Worm (Caenorhabditis elegans): ENCODE measurements around the gene T02B11.3.
"Not testable (repeated sequence)": the region's sequence is repeated elsewhere in the genome, so short reads cannot be mapped to it uniquely, and the experiment has no call there.

Gene T02B11.3

ce11 chrV:866729-867128, at the start of gene T02B11.3:
T02B11.3 (minus strand) TSS chrV:866829.
- no peak for TF ChIP-seq unc-62 (GFP tag; optimal IDR thresholded peaks at IDR 0.05)

DNA sequence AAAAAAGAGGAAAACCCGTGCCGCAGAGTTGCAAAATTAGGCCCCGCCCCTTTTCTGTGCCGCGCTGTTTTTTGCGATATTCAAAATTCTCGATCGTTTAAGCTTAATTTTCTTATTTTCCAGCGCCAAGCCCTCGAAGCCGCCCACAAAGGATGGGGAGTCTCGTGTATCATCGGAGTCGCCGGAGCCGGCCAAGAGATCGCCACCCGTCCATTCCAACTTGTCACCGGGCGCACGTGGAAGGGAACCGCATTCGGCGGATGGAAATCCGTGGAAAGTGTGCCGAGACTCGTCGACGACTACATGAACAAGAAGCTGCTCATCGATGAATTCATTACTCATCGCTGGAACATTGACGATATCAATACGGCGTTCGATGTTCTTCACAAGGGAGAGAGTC, 49.1 kb upstream of the T02B11.3 start:
- no peak for TF ChIP-seq unc-62 (GFP tag; optimal IDR thresholded peaks at IDR 0.05)

DNA sequence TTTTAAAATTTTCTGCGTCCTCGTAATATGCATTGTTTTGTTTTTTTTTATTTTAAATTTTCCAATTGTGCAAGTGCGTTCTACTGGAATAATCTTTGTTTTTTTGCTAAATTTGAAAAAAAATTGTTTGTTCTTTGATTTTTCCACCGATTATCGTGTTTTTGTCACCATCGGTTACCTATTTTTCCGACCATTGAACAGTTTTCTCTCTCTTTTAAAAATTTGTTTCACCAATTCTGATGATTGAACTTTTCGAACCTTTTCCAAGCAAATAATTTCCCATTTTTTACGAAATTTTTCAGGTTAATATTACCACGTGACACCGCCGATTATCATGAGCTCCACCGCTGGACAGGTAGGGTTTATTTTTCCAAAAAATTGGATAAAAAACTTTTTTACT, 44.8 kb upstream of the T02B11.3 start, which contains the start of gene adh-5:
Gene adh-5 (plus strand): TSS at position 301 of the 400 bp plus-strand sequence.
- no peak for TF ChIP-seq unc-62 (GFP tag; optimal IDR thresholded peaks at IDR 0.05)

DNA sequence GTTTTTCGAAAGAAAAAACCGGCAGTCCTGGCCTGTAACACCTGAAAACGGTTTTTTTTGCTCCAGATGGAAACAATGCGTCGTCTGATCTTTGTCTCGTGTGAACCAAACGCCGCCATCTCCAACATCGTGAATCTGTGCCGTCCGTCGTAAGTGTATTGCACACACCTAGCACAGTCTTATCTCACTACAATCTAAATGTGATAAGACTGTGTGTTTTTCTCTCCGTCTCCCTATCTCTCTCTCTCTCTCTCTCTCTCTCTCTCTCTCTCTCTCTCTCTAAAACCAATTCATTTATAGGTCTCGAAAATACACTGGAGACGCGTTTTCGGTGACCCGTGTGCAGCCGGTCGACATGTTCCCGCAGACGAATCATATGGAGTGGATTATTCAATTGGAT, 44.0 kb upstream of the T02B11.3 start:
- TF ChIP-seq unc-62 (GFP tag; optimal IDR thresholded peaks at IDR 0.05), result no peak

DNA sequence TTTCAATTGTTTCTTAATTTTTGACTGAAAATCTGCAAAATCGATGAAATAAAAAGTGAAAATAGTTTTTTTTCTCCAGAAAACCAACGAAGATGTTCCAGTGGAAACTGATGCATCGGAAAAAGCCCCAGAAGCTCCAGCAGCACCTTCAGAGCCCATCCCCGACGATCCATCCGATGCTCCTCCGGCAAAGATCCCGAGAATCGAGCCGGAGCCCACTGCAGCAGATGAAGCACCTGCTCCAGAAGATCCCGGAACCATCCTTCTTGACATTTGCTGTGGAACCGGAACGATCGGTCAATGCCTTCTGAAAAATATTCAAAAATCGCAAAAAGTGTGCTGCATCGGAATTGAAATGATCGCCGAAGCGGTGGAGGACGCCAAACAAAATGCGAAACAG, 42.1 kb upstream of the T02B11.3 start:
- no peak for TF ChIP-seq unc-62 (GFP tag; optimal IDR thresholded peaks at IDR 0.05)

DNA sequence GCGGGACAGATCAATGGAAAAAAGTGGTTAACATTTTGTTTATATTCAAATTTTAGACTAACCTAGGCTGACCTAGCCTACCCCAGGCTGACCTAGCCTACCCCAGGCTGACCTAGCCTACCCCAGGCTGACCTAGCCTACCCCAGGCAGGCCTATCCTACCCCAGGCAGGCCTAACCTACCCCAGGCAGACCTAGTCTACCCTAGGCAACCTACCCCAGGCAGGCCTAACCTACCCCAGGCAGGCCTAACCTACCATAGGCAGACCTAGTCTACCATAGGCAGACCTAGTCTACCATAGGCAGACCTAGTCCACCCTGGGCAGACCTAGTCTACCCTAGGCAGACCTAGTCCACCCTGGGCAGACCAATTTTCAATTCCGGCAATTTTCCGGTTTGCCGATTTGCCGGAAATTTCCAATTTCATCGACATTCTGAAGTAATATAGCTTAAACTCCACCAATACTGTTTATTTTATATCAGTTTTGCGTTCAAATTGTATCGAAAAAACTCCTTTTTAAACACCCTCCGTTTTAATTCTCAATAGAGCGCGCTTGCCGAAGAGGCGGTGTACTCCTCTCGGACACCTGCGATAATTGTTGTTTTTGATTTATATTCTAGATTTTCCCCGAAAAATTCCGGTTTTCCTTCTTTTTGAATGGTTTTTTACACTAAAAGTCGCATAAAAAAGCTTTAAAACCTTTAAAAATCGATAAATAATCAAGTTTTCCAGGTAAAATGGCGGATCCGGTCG, 37.8 kb upstream of the T02B11.3 start, which contains the start of gene trm-2A:
Gene trm-2A (plus strand): TSS at position 732 of the 752 bp plus-strand sequence.
- no peak for TF ChIP-seq unc-62 (GFP tag; optimal IDR thresholded peaks at IDR 0.05)

ce11 chrV:903460-903859, 36.8 kb upstream of the T02B11.3 start, which contains the start of gene fmo-5:
fmo-5 (minus strand) TSS chrV:903665.
- TF ChIP-seq unc-62 (GFP tag; optimal IDR thresholded peaks at IDR 0.05), result no peak

DNA sequence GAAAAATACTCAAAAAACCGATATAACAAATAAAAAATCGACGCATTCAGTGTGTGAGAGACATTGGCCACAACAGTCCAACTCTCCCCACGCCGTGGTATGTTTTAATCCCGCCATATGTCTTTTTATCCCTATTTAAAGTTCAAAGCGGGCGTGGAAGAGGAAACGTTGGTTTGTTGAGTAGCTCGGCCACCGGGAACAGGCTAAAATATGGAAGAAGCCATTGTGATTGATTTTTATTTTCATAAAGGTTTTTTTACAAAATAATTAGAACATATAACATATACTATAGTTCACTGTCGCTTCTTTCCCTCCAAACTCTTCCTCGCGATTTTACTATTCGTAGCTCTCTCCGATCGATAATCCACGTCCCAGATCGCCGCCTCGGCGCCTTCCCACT, 32.5 kb upstream of the T02B11.3 start, which contains the start of gene nas-32:
Gene nas-32 (minus strand): TSS at position 101 of the 400 bp plus-strand sequence.
- no peak for TF ChIP-seq unc-62 (GFP tag; optimal IDR thresholded peaks at IDR 0.05)

- TF ChIP-seq unc-62 (GFP tag; optimal IDR thresholded peaks at IDR 0.05), result no peak
Observed at ce11 chrV:893437-894018, 26.9 kb upstream of the T02B11.3 start, which contains the start of the genes srlf-23 and srlf-20. srlf-23 (minus strand) TSS chrV:893537. srlf-20 (plus strand) TSS chrV:893968.

DNA sequence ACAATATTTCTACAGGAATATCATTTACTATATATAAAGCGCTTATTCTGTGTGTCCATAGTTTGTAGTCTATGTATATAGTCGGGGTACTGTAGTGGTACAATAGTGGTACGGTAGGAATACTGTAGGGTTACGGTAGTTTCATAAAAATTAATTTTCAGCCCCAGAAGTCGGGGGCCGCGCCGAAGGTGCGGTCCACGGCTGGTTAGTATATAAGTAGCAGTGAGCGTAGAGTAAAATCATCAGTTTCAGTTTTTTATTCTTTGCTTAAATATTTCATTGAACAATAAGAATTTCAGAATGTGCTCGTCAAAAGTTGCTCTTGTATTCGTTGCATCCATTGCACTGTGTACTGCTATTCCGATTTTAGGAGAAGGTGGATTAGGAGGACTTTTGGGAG, 24.2 kb upstream of the T02B11.3 start, which contains the start of gene srlf-22:
Gene srlf-22 (plus strand): TSS at position 301 of the 400 bp plus-strand sequence.
- TF ChIP-seq unc-62 (GFP tag; optimal IDR thresholded peaks at IDR 0.05), result not testable (repeated sequence)

ce11 chrV:890423-890822, 23.8 kb upstream of the T02B11.3 start, which contains the start of gene srlf-21:
srlf-21 (minus strand) TSS chrV:890523.
- no peak for TF ChIP-seq unc-62 (GFP tag; optimal IDR thresholded peaks at IDR 0.05)

ce11 chrV:889216-889615, 22.6 kb upstream of the T02B11.3 start, which contains the start of gene T02B11.6:
T02B11.6 (minus strand) TSS chrV:889316.
- no peak for TF ChIP-seq unc-62 (GFP tag; optimal IDR thresholded peaks at IDR 0.05)

DNA sequence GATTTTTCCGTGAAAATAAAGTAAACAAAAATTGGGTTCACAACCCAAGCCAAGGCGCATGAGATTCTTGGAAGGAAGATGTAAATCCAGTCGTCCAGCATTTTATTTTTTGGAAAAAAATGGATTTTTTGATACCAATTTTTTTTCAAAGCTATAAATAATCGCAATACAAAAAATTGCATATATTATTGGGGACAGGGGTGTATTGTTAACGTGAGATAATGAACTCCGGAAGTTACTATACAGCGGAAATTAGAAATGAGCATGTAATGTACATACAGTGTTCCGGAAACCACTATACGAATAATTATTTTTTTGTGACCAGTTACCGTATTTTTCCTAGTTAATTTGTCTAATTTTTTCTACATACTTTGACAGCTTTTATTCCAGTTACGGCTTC, 17.7 kb upstream of the T02B11.3 start, which contains the start of gene srj-38:
Gene srj-38 (minus strand): TSS at position 101 of the 400 bp plus-strand sequence.
- no peak for TF ChIP-seq unc-62 (GFP tag; optimal IDR thresholded peaks at IDR 0.05)

DNA sequence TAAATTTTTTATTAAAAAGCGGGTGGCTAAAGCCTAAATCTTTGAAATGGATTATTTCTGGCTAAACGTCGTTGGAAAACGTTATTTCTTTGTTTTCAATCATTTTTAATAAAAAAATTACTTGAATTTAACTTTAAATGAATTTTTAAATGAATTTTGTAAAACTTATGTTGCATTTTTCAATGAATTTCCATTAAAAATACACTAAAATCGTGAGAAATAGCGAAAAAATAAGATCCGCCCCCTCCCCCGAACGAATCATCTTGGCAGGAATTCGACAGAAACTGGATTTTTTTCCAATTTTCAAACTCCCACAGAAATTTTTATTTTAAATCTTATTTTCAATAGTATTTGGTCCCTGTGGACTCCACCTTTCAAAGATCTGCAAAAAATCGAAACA, 12.5 kb upstream of the T02B11.3 start, which contains the start of gene srg-53:
Gene srg-53 (plus strand): TSS at position 301 of the 400 bp plus-strand sequence.
- TF ChIP-seq unc-62 (GFP tag; optimal IDR thresholded peaks at IDR 0.05), result no peak

ce11 chrV:878567-878966, 11.9 kb upstream of the T02B11.3 start, which contains the start of gene T02B11.8:
T02B11.8 (minus strand) TSS chrV:878667.
- TF ChIP-seq unc-62 (GFP tag; optimal IDR thresholded peaks at IDR 0.05), result no peak

DNA sequence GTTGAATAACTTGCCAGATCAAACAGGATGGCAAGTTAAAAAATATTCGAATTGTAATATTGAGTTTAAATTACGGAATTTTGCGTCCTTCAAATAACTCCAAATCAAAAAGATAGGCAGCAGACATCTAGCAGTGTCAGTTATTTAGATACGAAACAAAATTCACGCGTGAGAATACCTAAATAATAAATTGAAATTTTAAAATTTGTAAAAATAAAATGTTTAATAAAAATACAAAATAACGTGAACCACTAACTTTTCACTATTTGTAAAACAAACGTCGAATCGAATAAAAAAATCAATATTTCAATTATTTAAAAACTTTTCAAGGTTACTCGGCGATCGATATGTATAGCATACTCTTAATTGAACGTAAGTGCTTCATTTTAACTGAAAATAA, 9.3 kb upstream of the T02B11.3 start, which contains the start of gene T02B11.9:
Gene T02B11.9 (plus strand): TSS at position 301 of the 400 bp plus-strand sequence.
- no peak for TF ChIP-seq unc-62 (GFP tag; optimal IDR thresholded peaks at IDR 0.05)
